Fruit fly (Drosophila melanogaster) whole organism, adult: ENCODE measurements around the gene BtbVII.
A peak's percentile ranks its signal among the peaks of the same experiment; 100 is the strongest.

Experiments used
- CG11617 ChIP-seq: fragments of 200-800 bp; sonication (Bioruptor generic); optimal IDR thresholded peaks from 2 replicates; lab custom pipeline; 2017; ENCODE audit warnings: mild to moderate bottlenecking, missing biosample characterization, missing genetic modification reagents, missing genetic modification characterization
- CG12768 ChIP-seq: fragments of 200-800 bp; sonication (Bioruptor generic); optimal IDR thresholded peaks from 2 replicates; lab custom pipeline; 2017; ENCODE audit warnings: missing biosample characterization, missing genetic modification characterization, mild to moderate bottlenecking, moderate library complexity, missing genetic modification reagents
- CG14711 ChIP-seq: fragments of 200-800 bp; sonication (Bioruptor generic); optimal IDR thresholded peaks from 2 replicates; lab custom pipeline; 2018; ENCODE audit warnings: missing biosample characterization, mild to moderate bottlenecking, missing genetic modification characterization, moderate library complexity
- CG1620 ChIP-seq: fragments of 200-800 bp; sonication (Bioruptor generic); optimal IDR thresholded peaks from 2 replicates; lab custom pipeline; 2016; ENCODE audit warnings: missing biosample characterization, missing genetic modification characterization
- CG33017 ChIP-seq: fragments of 200-800 bp; sonication (Bioruptor generic); optimal IDR thresholded peaks from 2 replicates; lab custom pipeline; 2018; ENCODE audit warnings: missing biosample characterization, mild to moderate bottlenecking, missing genetic modification characterization, moderate library complexity
- CG5204 ChIP-seq: fragments of 200-800 bp; sonication (Bioruptor generic); optimal IDR thresholded peaks from 2 replicates; lab custom pipeline; 2016; ENCODE audit warnings: missing biosample characterization, missing genetic modification characterization
- CG7045 ChIP-seq: fragments of 200-800 bp; sonication (Bioruptor generic); optimal IDR thresholded peaks from 2 replicates; lab custom pipeline; 2017; ENCODE audit warnings: missing biosample characterization, mild to moderate bottlenecking, missing genetic modification characterization
- CG7101 ChIP-seq: fragments of 200-800 bp; sonication (Bioruptor generic); optimal IDR thresholded peaks from 2 replicates; lab custom pipeline; 2018; ENCODE audit warnings: missing biosample characterization, mild to moderate bottlenecking, missing genetic modification characterization, moderate library complexity
- Clk ChIP-seq: fragments of 200-800 bp; sonication (Bioruptor generic); optimal IDR thresholded peaks from 2 replicates; lab custom pipeline; 2017; ENCODE audit warnings: missing biosample characterization, missing genetic modification characterization
- Crg-1 ChIP-seq: fragments of 200-800 bp; sonication (Bioruptor generic); optimal IDR thresholded peaks from 2 replicates; lab custom pipeline; 2016; ENCODE audit warnings: missing biosample characterization, missing genetic modification characterization
- Hr96 ChIP-seq: fragments of 200-800 bp; sonication (Bioruptor generic); optimal IDR thresholded peaks from 2 replicates; lab custom pipeline; 2016; ENCODE audit warnings: missing biosample characterization, missing genetic modification characterization
- Mnt ChIP-seq: fragments of 200-800 bp; sonication (Bioruptor generic); optimal IDR thresholded peaks from 2 replicates; lab custom pipeline; 2016; ENCODE audit warnings: missing biosample characterization, mild to moderate bottlenecking, missing genetic modification characterization
- bab1 ChIP-seq: fragments of 200-800 bp; sonication (Bioruptor generic); optimal IDR thresholded peaks from 3 replicates; lab custom pipeline; 2019; ENCODE audit warnings: missing biosample characterization, mild to moderate bottlenecking, missing genetic modification characterization, moderate library complexity
- cic ChIP-seq: fragments of 200-800 bp; sonication (Bioruptor generic); optimal IDR thresholded peaks from 2 replicates; lab custom pipeline; 2017; ENCODE audit warnings: missing biosample characterization, mild to moderate bottlenecking, missing genetic modification characterization, moderate library complexity
- cnc ChIP-seq, 2 experiments: fragments of >200 bp; optimal IDR thresholded peaks; 2 replicates each; lab custom pipeline; 2017
- kay ChIP-seq: fragments of 200-800 bp; sonication (Bioruptor generic); peaks from one replicate; lab custom pipeline; 2016; ENCODE audit warnings: missing biosample characterization, missing genetic modification characterization, borderline replicate concordance
- ovo ChIP-seq: fragments of 200-800 bp; sonication (Bioruptor generic); optimal IDR thresholded peaks from 2 replicates; lab custom pipeline; 2016; ENCODE audit warnings: missing biosample characterization, missing genetic modification characterization
- pad ChIP-seq: fragments of 200-800 bp; sonication (Bioruptor generic); optimal IDR thresholded peaks from 3 replicates; lab custom pipeline; 2017; ENCODE audit warnings: missing biosample characterization, missing genetic modification characterization, mild to moderate bottlenecking, moderate library complexity, missing genetic modification reagents
- tj ChIP-seq: fragments of 200-800 bp; sonication (Bioruptor generic); optimal IDR thresholded peaks from 3 replicates; lab custom pipeline; 2017; ENCODE audit warnings: missing biosample characterization, mild to moderate bottlenecking, missing genetic modification characterization, moderate library complexity
- toe ChIP-seq: fragments of 200-800 bp; sonication (Bioruptor generic); optimal IDR thresholded peaks from 2 replicates; lab custom pipeline; 2016; ENCODE audit warnings: missing biosample characterization, missing genetic modification characterization

The BtbVII gene

dm6 chr3L:3198447-3199402, 50.3 kb downstream of the BtbVII start, which contains the start of the genes CG32276 and gry:
Gene CG32276 (minus strand): TSS chr3L:3199047.
Gene gry (plus strand): TSS chr3L:3199090.
- no peak for TF ChIP-seq kay (GFP tag; lab: Kevin White, UChicago)
- peak; percentile 62 for TF ChIP-seq CG33017 (tag; lab: Kevin White, UChicago)
- TF ChIP-seq cic (GFP tag; lab: Kevin White, UChicago), result peak; percentile 58
- peak; percentile 90 for TF ChIP-seq Mnt (GFP tag; lab: Kevin White, UChicago)
- TF ChIP-seq CG7101 (tag; lab: Kevin White, UChicago), result peak; percentile 88
- TF ChIP-seq CG1620 (GFP tag; lab: Kevin White, UChicago), result peak; percentile 82
- TF ChIP-seq tj (GFP tag; lab: Kevin White, UChicago), result peak; percentile 65
- peak; percentile 91 for TF ChIP-seq bab1
- peak; percentile 74 for TF ChIP-seq Crg-1 (GFP tag; lab: Kevin White, UChicago)
- peak; percentile 82 for TF ChIP-seq CG7045 (GFP tag; lab: Kevin White, UChicago)
- peak; percentile 87 for TF ChIP-seq CG11617 (GFP tag; lab: Kevin White, UChicago)
- peak; percentile 81 for TF ChIP-seq CG14711 (tag; lab: Kevin White, UChicago)
- TF ChIP-seq pad (GFP tag; lab: Kevin White, UChicago), result peak; percentile 71
- peak; percentile 87 for TF ChIP-seq Hr96 (GFP tag; lab: Kevin White, UChicago)
- peak; percentile 78 for TF ChIP-seq CG12768 (GFP tag; lab: Kevin White, UChicago)
- TF ChIP-seq toe (GFP tag; lab: Kevin White, UChicago), result peak; percentile 93
- TF ChIP-seq cnc (optimal IDR thresholded peaks at IDR 0.05; lab: Kevin White, UChicago), result no peak
- peak; percentile 91 for TF ChIP-seq ovo
- peak; percentile 82 for TF ChIP-seq CG5204 (GFP tag; lab: Kevin White, UChicago)
- TF ChIP-seq Clk, result peak; percentile 49

- no peak for TF ChIP-seq bab1
- no peak for TF ChIP-seq Clk
- TF ChIP-seq tj (GFP tag; lab: Kevin White, UChicago), result no peak
- TF ChIP-seq CG14711 (tag; lab: Kevin White, UChicago), result no peak
- TF ChIP-seq pad (GFP tag; lab: Kevin White, UChicago), result no peak
- TF ChIP-seq cnc (optimal IDR thresholded peaks at IDR 0.05; lab: Kevin White, UChicago), result no peak
- no peak for TF ChIP-seq CG11617 (GFP tag; lab: Kevin White, UChicago)
- no peak for TF ChIP-seq Hr96 (GFP tag; lab: Kevin White, UChicago)
- no peak for TF ChIP-seq CG7101 (tag; lab: Kevin White, UChicago)
- no peak for TF ChIP-seq CG1620 (GFP tag; lab: Kevin White, UChicago)
- TF ChIP-seq ovo, result no peak
- no peak for TF ChIP-seq CG7045 (GFP tag; lab: Kevin White, UChicago)
- TF ChIP-seq Mnt (GFP tag; lab: Kevin White, UChicago), result no peak
- TF ChIP-seq CG5204 (GFP tag; lab: Kevin White, UChicago), result no peak
- TF ChIP-seq kay (GFP tag; lab: Kevin White, UChicago), result no peak
Observed at dm6 chr3L:3203062-3203461, 54.6 kb downstream of the BtbVII start, which contains the start of gene CG32271. Gene CG32271 (minus strand): TSS chr3L:3203162.

dm6 chr3L:3204348-3204747, 55.9 kb downstream of the BtbVII start, which contains the start of gene CG33159:
Gene CG33159 (minus strand): TSS chr3L:3204448.
- no peak for TF ChIP-seq ovo
- TF ChIP-seq tj (GFP tag; lab: Kevin White, UChicago), result no peak
- no peak for TF ChIP-seq Clk
- no peak for TF ChIP-seq cnc (optimal IDR thresholded peaks at IDR 0.05; lab: Kevin White, UChicago)
- no peak for TF ChIP-seq CG14711 (tag; lab: Kevin White, UChicago)
- TF ChIP-seq CG1620 (GFP tag; lab: Kevin White, UChicago), result no peak
- TF ChIP-seq CG12768 (GFP tag; lab: Kevin White, UChicago), result no peak
- no peak for TF ChIP-seq Hr96 (GFP tag; lab: Kevin White, UChicago)
- no peak for TF ChIP-seq toe (GFP tag; lab: Kevin White, UChicago)
- TF ChIP-seq CG7101 (tag; lab: Kevin White, UChicago), result no peak
- TF ChIP-seq cic (GFP tag; lab: Kevin White, UChicago), result no peak

- TF ChIP-seq bab1, result no peak
- no peak for TF ChIP-seq CG12768 (GFP tag; lab: Kevin White, UChicago)
- no peak for TF ChIP-seq ovo
- no peak for TF ChIP-seq CG7101 (tag; lab: Kevin White, UChicago)
- TF ChIP-seq CG14711 (tag; lab: Kevin White, UChicago), result no peak
- no peak for TF ChIP-seq cnc (optimal IDR thresholded peaks at IDR 0.05; lab: Kevin White, UChicago)
Observed at dm6 chr3L:3205349-3205748, 56.9 kb downstream of the BtbVII start, which contains the start of gene CG32277. Gene CG32277 (minus strand): TSS chr3L:3205449.

- no peak for TF ChIP-seq bab1
- no peak for TF ChIP-seq Mnt (GFP tag; lab: Kevin White, UChicago)
- TF ChIP-seq toe (GFP tag; lab: Kevin White, UChicago), result no peak
Observed at dm6 chr3L:3206263-3206662, 57.8 kb downstream of the BtbVII start, which contains the start of gene CG33160. Gene CG33160 (minus strand): TSS chr3L:3206363.
